Worm (Caenorhabditis elegans) whole organism, L2 larva: ENCODE measurements around the gene F35D11.4.

Experiments
- elt-3 ChIP-seq: sonication (generic microtip); optimal IDR thresholded peaks from 2 replicates; lab custom pipeline; 2017; ENCODE audit warnings: missing biosample characterization, missing genetic modification characterization
- nhr-11 ChIP-seq: fragments of 150-350 bp; optimal IDR thresholded peaks from 2 replicates; lab custom pipeline; 2014; ENCODE audit warnings: missing biosample characterization, missing genetic modification characterization
- nhr-23 ChIP-seq: fragments of 150-350 bp; optimal IDR thresholded peaks from 2 replicates; lab custom pipeline; 2014; ENCODE audit warnings: missing biosample characterization, missing genetic modification reagents, missing genetic modification characterization

- no peak for TF ChIP-seq elt-3 (tag; lab: Kevin White, UChicago)
- TF ChIP-seq nhr-11 (tag; lab: Kevin White, UChicago) = no peak
- TF ChIP-seq nhr-23 = no peak
These were observed 4.8 kb downstream of the F35D11.4 start, which contains the start of gene F35D11.3 for ce11 chrII:4608073-4608472.
